Worm (Caenorhabditis elegans) whole organism, L1 larva: ENCODE data around the gene klp-13.

Experiments used
- aha-1 ChIP-seq: fragments of 150-350 bp; optimal IDR thresholded peaks from 2 replicates; lab custom pipeline; 2014; ENCODE audit warnings: missing biosample characterization, missing genetic modification characterization
- skn-1 ChIP-seq: fragments of 150-350 bp; optimal IDR thresholded peaks from 2 replicates; lab custom pipeline; 2014; ENCODE audit warnings: missing biosample characterization, missing genetic modification characterization

- TF ChIP-seq skn-1 (tag; lab: Kevin White, UChicago) (no peak), aha-1 (tag; lab: Kevin White, UChicago) (no peak)
Measured at ce11 chrX:6039544-6039943, 54.8 kb downstream of the klp-13 start, which contains the start of gene hsp-25.
